Worm (Caenorhabditis elegans) whole organism, mixed stage, embryonic: ENCODE data around the gene ift-74.

Experiments
- ceh-39 ChIP-seq: fragments of 150-350 bp; optimal IDR thresholded peaks from 2 replicates; lab custom pipeline; 2014; ENCODE audit warnings: missing biosample characterization, missing genetic modification characterization
- ces-1 ChIP-seq: fragments of 150-350 bp; optimal IDR thresholded peaks from 2 replicates; lab custom pipeline; 2014; ENCODE audit warnings: missing biosample characterization, missing genetic modification reagents, missing genetic modification characterization
- drap-1 ChIP-seq: fragments of 200-800 bp; sonication (Bioruptor generic); optimal IDR thresholded peaks from 3 replicates; lab custom pipeline; 2018; ENCODE audit warnings: mild to moderate bottlenecking, missing genetic modification characterization, missing compliant biosample characterization
- elt-1 ChIP-seq: sonication (generic microtip); optimal IDR thresholded peaks from 2 replicates; lab custom pipeline; 2017; ENCODE audit warnings: missing genetic modification characterization, mild to moderate bottlenecking, missing compliant biosample characterization, antibody characterized with exemption, moderate library complexity, borderline replicate concordance; ENCODE audit not compliant: insufficient read depth
- flh-1 ChIP-seq: fragments of 200-800 bp; sonication (Bioruptor generic); optimal IDR thresholded peaks from 2 replicates; lab custom pipeline; 2018; ENCODE audit warnings: mild to moderate bottlenecking, missing genetic modification characterization, moderate library complexity, missing compliant biosample characterization
- lin-13 ChIP-seq: fragments of 150-350 bp; optimal IDR thresholded peaks from 2 replicates; lab custom pipeline; 2014; ENCODE audit warnings: missing biosample characterization, missing genetic modification characterization
- lin-32 ChIP-seq: fragments of 200-800 bp; sonication (Bioruptor generic); optimal IDR thresholded peaks from 2 replicates; lab custom pipeline; 2018; ENCODE audit warnings: mild to moderate bottlenecking, missing genetic modification characterization, missing compliant biosample characterization
- mab-5 ChIP-seq: fragments of 150-350 bp; optimal IDR thresholded peaks from 2 replicates; lab custom pipeline; 2014; ENCODE audit warnings: missing biosample characterization, missing genetic modification characterization
- nhr-237 ChIP-seq: fragments of 150-350 bp; optimal IDR thresholded peaks from 2 replicates; lab custom pipeline; 2014; ENCODE audit warnings: missing biosample characterization, missing genetic modification characterization
- nhr-28 ChIP-seq: fragments of 150-350 bp; optimal IDR thresholded peaks from 2 replicates; lab custom pipeline; 2014; ENCODE audit warnings: missing biosample characterization, missing genetic modification characterization
- pha-4 ChIP-seq: fragments of 150-350 bp; optimal IDR thresholded peaks from 2 replicates; lab custom pipeline; 2018; ENCODE audit warnings: missing biosample characterization, missing genetic modification reagents, missing genetic modification characterization
- snpc-4 ChIP-seq: fragments of 150-350 bp; optimal IDR thresholded peaks from 2 replicates; lab custom pipeline; 2014; ENCODE audit warnings: missing biosample characterization, missing genetic modification characterization
- unc-62 ChIP-seq: fragments of 150-350 bp; optimal IDR thresholded peaks from 2 replicates; lab custom pipeline; 2014; ENCODE audit warnings: missing biosample characterization, missing genetic modification reagents, missing genetic modification characterization

DNA sequence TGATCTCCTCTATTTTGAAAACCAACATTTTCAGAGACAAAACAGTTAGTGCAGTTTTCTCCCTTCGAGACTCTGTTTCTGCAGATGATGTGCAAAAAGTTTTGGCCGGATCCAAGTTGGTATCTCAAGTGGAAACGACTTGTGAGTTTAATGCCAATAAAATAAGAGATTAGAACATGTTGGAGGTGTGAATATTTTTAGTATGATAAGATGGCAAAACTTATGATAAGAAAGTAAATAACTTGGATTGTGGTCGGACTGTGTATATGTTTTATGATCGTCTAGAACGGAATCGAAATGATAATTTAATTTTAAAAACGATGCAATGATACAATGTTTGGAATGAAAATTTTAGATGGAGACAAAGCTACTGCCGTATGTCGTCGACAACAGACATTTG lies 47.8 kb upstream of the ift-74 start:
- TF ChIP-seq ces-1 (no peak), pha-4 (tag; lab: Kevin White, UChicago) (no peak), nhr-28 (tag; lab: Kevin White, UChicago) (no peak), flh-1 (GFP tag; lab: Kevin White, UChicago) (no peak), unc-62 (no peak), elt-1 (no peak), mab-5 (no peak), nhr-237 (tag; lab: Kevin White, UChicago) (no peak), ceh-39 (tag; lab: Kevin White, UChicago) (no peak), lin-32 (no peak), lin-13 (tag; lab: Kevin White, UChicago) (no peak), drap-1 (GFP tag; lab: Kevin White, UChicago) (no peak), snpc-4 (tag; lab: Kevin White, UChicago) (no peak)
